Worm (Caenorhabditis elegans) whole organism, young adult: ENCODE results near the gene C49C3.4.

ENCODE experiments used
- ZK185.1 ChIP-seq: sonication (generic microtip); optimal IDR thresholded peaks from 2 replicates; lab custom pipeline; 2016; ENCODE audit warnings: mild to moderate bottlenecking, missing genetic modification characterization, missing compliant biosample characterization; ENCODE audit not compliant: poor library complexity, severe bottlenecking
- unc-130 ChIP-seq: sonication (generic microtip); optimal IDR thresholded peaks from 2 replicates; lab custom pipeline; 2016; ENCODE audit warnings: missing genetic modification reagents, missing genetic modification characterization, missing compliant biosample characterization
- xnd-1 ChIP-seq: sonication (generic microtip); optimal IDR thresholded peaks from 2 replicates; lab custom pipeline; 2016; ENCODE audit warnings: missing genotype, missing genetic modification reagents, missing genetic modification characterization, missing compliant biosample characterization

DNA sequence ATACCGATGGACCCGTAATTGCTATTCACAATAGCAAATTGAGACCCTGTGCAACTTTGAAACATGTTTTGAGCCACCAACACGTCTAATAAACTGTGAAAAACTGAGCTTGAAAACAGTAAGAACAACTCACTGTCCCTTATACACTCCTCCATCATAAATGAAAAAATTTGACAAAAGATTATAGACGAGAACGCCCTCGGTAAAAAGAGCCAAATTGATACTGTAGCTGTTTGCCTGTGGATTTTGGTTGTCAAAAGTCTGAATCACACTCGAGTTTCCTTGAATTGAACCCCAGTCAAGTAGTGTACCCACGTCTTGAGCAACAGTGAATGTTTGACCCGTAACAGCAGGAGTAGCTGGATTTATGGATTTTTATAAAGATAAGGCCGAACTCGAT is 20.4 kb downstream of the C49C3.4 start:
- TF ChIP-seq ZK185.1 (tag; lab: Kevin White, UChicago): no peak
- TF ChIP-seq unc-130 (GFP tag; lab: Kevin White, UChicago): no peak
- TF ChIP-seq xnd-1 (tag; lab: Kevin White, UChicago): no peak
